Worm (Caenorhabditis elegans) whole organism, L1 larva: ENCODE results near the gene tsp-17.

ENCODE experiments used
- C34B4.2 ChIP-seq: sonication (generic microtip); optimal IDR thresholded peaks from 2 replicates; lab custom pipeline; 2017; ENCODE audit warnings: mild to moderate bottlenecking, missing genetic modification characterization, missing compliant biosample characterization
- dpl-1 ChIP-seq, 3 experiments: fragments of 150-350 bp in 2 of 3; sonication (generic microtip) in 1 of 3; optimal IDR thresholded peaks; 2 replicates each; lab custom pipeline; 2014 to 2017; ENCODE audit warnings: missing biosample characterization in 3 of 3, missing genetic modification characterization in 3 of 3, missing genetic modification reagents in 3 of 3
- dsc-1 ChIP-seq: sonication (generic microtip); optimal IDR thresholded peaks from 2 replicates; lab custom pipeline; 2016; ENCODE audit warnings: mild to moderate bottlenecking, missing genetic modification characterization, missing compliant biosample characterization
- ets-5 ChIP-seq: fragments of 200-800 bp; sonication (Bioruptor generic); IDR thresholded peaks from 2 replicates; pipeline ENCODE4 v1.3.6; 2022; ENCODE audit warnings: missing genetic modification characterization, missing compliant biosample characterization
- fos-1 ChIP-seq: fragments of 150-350 bp; optimal IDR thresholded peaks from 2 replicates; lab custom pipeline; 2014; ENCODE audit warnings: missing biosample characterization, missing genetic modification characterization
- hlh-17 ChIP-seq: fragments of 200-800 bp; sonication (Bioruptor generic); optimal IDR thresholded peaks from 2 replicates; lab custom pipeline; 2018; ENCODE audit warnings: missing genetic modification characterization, mild to moderate bottlenecking, missing compliant biosample characterization, moderate library complexity, borderline replicate concordance
- hpl-2 ChIP-seq: fragments of 150-350 bp; optimal IDR thresholded peaks from 2 replicates; lab custom pipeline; 2014; ENCODE audit warnings: missing biosample characterization, missing genetic modification reagents, missing genetic modification characterization
- isw-1 ChIP-seq: fragments of 200-800 bp; sonication (Bioruptor generic); IDR thresholded peaks from 2 replicates; pipeline ENCODE4 v1.3.6; 2022; ENCODE audit warnings: missing genetic modification characterization, missing compliant biosample characterization
- lin-14 ChIP-seq: fragments of 200-800 bp; sonication (Bioruptor generic); optimal IDR thresholded peaks from 2 replicates; lab custom pipeline; 2018; ENCODE audit warnings: mild to moderate bottlenecking, missing genetic modification characterization, moderate library complexity, missing compliant biosample characterization
- lin-39 ChIP-seq: fragments of 150-350 bp; optimal IDR thresholded peaks from 2 replicates; lab custom pipeline; 2014; ENCODE audit warnings: missing biosample characterization, missing genetic modification reagents, missing genetic modification characterization
- lsy-2 ChIP-seq, 2 experiments: fragments of 150-350 bp; optimal IDR thresholded peaks; 2 replicates each; lab custom pipeline; 2014; ENCODE audit warnings: missing biosample characterization in 2 of 2, missing genetic modification characterization in 2 of 2
- mab-9 ChIP-seq: fragments of 200-800 bp; sonication (Bioruptor generic); IDR thresholded peaks from 2 replicates; pipeline ENCODE4 v1.3.6; 2022; ENCODE audit warnings: missing genetic modification reagents, missing genetic modification characterization, missing compliant biosample characterization
- nhr-11 ChIP-seq: fragments of 150-350 bp; optimal IDR thresholded peaks from 2 replicates; lab custom pipeline; 2014; ENCODE audit warnings: missing biosample characterization, missing genetic modification characterization
- nhr-12 ChIP-seq: sonication (generic microtip); optimal IDR thresholded peaks from 2 replicates; lab custom pipeline; 2017; ENCODE audit warnings: missing biosample characterization, missing genetic modification characterization
- nhr-19 ChIP-seq: fragments of 200-800 bp; sonication (Bioruptor generic); conservative IDR thresholded peaks from 2 replicates; pipeline ENCODE4 v1.3.6; 2022; ENCODE audit warnings: missing genetic modification characterization, missing compliant biosample characterization
- nhr-47 ChIP-seq: sonication (generic microtip); optimal IDR thresholded peaks from 2 replicates; lab custom pipeline; 2016; ENCODE audit warnings: mild to moderate bottlenecking, missing genetic modification characterization, moderate library complexity, missing compliant biosample characterization
- nhr-76 ChIP-seq: sonication (generic microtip); optimal IDR thresholded peaks from 2 replicates; lab custom pipeline; 2017; ENCODE audit warnings: missing biosample characterization, missing genetic modification characterization
- skn-1 ChIP-seq: fragments of 150-350 bp; optimal IDR thresholded peaks from 2 replicates; lab custom pipeline; 2014; ENCODE audit warnings: missing biosample characterization, missing genetic modification characterization
- snpc-4 ChIP-seq: fragments of 150-350 bp; optimal IDR thresholded peaks from 2 replicates; lab custom pipeline; 2014; ENCODE audit warnings: missing biosample characterization, missing genetic modification characterization
- snu-23 ChIP-seq: sonication (generic microtip); optimal IDR thresholded peaks from 2 replicates; lab custom pipeline; 2016; ENCODE audit warnings: missing genetic modification characterization, missing compliant biosample characterization
- sptf-1 ChIP-seq: fragments of 150-350 bp; optimal IDR thresholded peaks from 2 replicates; lab custom pipeline; 2014; ENCODE audit warnings: missing biosample characterization, missing genetic modification characterization
- sup-37 ChIP-seq: fragments of 200-800 bp; sonication (Bioruptor generic); optimal IDR thresholded peaks from 2 replicates; lab custom pipeline; 2018; ENCODE audit warnings: mild to moderate bottlenecking, missing genetic modification characterization, missing compliant biosample characterization
- swsn-7 ChIP-seq: sonication (generic microtip); optimal IDR thresholded peaks from 2 replicates; lab custom pipeline; 2016; ENCODE audit warnings: missing genetic modification characterization, missing compliant biosample characterization
- tbx-2 ChIP-seq: sonication (generic microtip); optimal IDR thresholded peaks from 2 replicates; lab custom pipeline; 2016; ENCODE audit warnings: missing genetic modification characterization, missing compliant biosample characterization
- tlp-1 ChIP-seq: fragments of 150-350 bp; optimal IDR thresholded peaks from 2 replicates; lab custom pipeline; 2014; ENCODE audit warnings: missing biosample characterization, missing genetic modification characterization
- xbp-1 ChIP-seq: sonication (generic microtip); optimal IDR thresholded peaks from 2 replicates; lab custom pipeline; 2016; ENCODE audit warnings: missing genetic modification characterization, missing compliant biosample characterization

Gene tsp-17

DNA sequence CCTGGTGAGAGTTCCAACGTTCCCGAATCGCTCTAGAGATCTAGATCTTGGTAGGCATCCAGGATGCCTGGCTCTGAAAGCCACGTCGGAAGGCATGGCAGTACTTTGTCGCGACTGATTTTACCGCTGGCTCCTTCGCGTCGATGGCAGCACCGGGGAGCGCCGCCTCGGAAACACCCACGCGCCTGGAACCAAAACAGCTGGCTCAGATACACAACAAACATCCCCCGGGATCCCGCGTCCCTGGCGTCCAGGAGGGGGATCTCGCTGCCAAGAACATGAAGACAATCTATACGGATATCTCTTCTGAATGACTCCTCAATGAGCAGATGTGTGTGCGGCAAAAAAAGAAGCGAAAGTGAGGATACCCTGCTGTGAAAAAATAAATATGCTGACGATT lies 52.4 kb downstream of the tsp-17 start (continued):
- TF ChIP-seq lin-39 = no peak
- no peak for TF ChIP-seq lsy-2 (tag; optimal IDR thresholded peaks at IDR 0.05; lab: Kevin White, UChicago)
- TF ChIP-seq C34B4.2 (tag; lab: Kevin White, UChicago) = no peak
- no peak for TF ChIP-seq xbp-1 (tag; lab: Kevin White, UChicago)
- TF ChIP-seq fos-1 (tag; lab: Kevin White, UChicago) = no peak
- no peak for TF ChIP-seq tbx-2
- no peak for TF ChIP-seq mab-9 (GFP tag; lab: Robert Waterston, UW)
- no peak for TF ChIP-seq hlh-17 (GFP tag; lab: Kevin White, UChicago)
- no peak for TF ChIP-seq hpl-2 (GFP tag; lab: Kevin White, UChicago)
- TF ChIP-seq nhr-12 (tag; lab: Kevin White, UChicago) = no peak
- TF ChIP-seq lin-14 (GFP tag; lab: Kevin White, UChicago) = peak; percentile 66
- TF ChIP-seq nhr-76 = no peak
- TF ChIP-seq dpl-1 (GFP tag; optimal IDR thresholded peaks at IDR 0.05; lab: Kevin White, UChicago) = no peak
- TF ChIP-seq sptf-1 (tag; lab: Kevin White, UChicago) = no peak
- no peak for TF ChIP-seq snpc-4 (tag; lab: Kevin White, UChicago)
- no peak for TF ChIP-seq nhr-47
- TF ChIP-seq nhr-11 (tag; lab: Kevin White, UChicago) = no peak
- no peak for TF ChIP-seq snu-23 (GFP tag; lab: Kevin White, UChicago)
- no peak for TF ChIP-seq tlp-1 (tag; lab: Kevin White, UChicago)
- no peak for TF ChIP-seq sup-37
- TF ChIP-seq nhr-19 (GFP tag; lab: Robert Waterston, UW) = peak; percentile 7; the same call in 1 of the 2 replicates
- no peak for TF ChIP-seq isw-1 (GFP tag; lab: Robert Waterston, UW)
- TF ChIP-seq skn-1 = no peak
- no peak for TF ChIP-seq ets-5 (GFP tag; lab: Robert Waterston, UW)
- TF ChIP-seq dsc-1 (tag; lab: Kevin White, UChicago) = peak; percentile 16

DNA sequence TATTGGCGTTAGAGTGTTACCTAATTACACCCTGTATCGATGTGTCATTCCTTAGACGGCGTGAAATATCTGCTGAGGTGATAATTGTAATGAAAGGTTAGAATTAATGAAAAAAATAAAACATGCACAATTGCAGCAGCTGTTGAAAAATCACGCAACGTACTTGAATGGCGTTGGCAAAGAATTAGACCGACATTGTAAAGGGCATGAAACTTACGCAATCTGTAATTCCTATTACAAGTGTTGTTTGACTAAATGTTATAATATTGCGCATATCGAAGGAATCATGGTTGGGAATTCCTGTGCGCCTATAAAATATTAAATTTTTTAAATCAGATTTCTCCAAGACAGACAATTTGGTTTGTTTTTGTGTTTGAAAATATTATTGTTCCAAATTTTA lies 52.8 kb downstream of the tsp-17 start, which contains the start of gene tag-18:
Gene tag-18 (minus strand): TSS at position 305 of the 400 bp plus-strand sequence.
- no peak for TF ChIP-seq swsn-7 (tag; lab: Kevin White, UChicago)
